Worm (Caenorhabditis elegans) whole organism, L4 larva: Measurements from ENCODE around the gene R02F2.8.

Source experiments
- F10B5.3 ChIP-seq: sonication (generic microtip); optimal IDR thresholded peaks from 2 replicates; lab custom pipeline; 2016; ENCODE audit warnings: mild to moderate bottlenecking, missing genetic modification characterization, missing compliant biosample characterization
- F26F4.8 ChIP-seq: fragments of 200-800 bp; sonication (Bioruptor generic); conservative IDR thresholded peaks from 2 replicates; pipeline ENCODE4 v1.3.6; 2022; ENCODE audit warnings: missing genetic modification characterization, missing compliant biosample characterization
- T26A8.4 ChIP-seq: fragments of 200-800 bp; sonication (Bioruptor generic); IDR thresholded peaks from 2 replicates; pipeline ENCODE4 v1.3.6; 2022; ENCODE audit warnings: missing genetic modification characterization, missing compliant biosample characterization
- aha-1 ChIP-seq: fragments of 150-350 bp; peaks from one replicate; lab custom pipeline; 2014; ENCODE audit warnings: missing biosample characterization, missing genetic modification characterization
- arid-1 ChIP-seq: fragments of 200-800 bp; sonication (Bioruptor generic); conservative IDR thresholded peaks from 2 replicates; pipeline ENCODE4 v1.3.6; 2022; ENCODE audit warnings: missing genetic modification reagents, missing genetic modification characterization, missing compliant biosample characterization
- ceh-82 ChIP-seq: sonication (generic microtip); optimal IDR thresholded peaks from 2 replicates; lab custom pipeline; 2017; ENCODE audit warnings: missing biosample characterization, missing genetic modification characterization
- dpl-1 ChIP-seq: fragments of 150-350 bp; optimal IDR thresholded peaks from 2 replicates; lab custom pipeline; 2014; ENCODE audit warnings: missing biosample characterization, missing genetic modification reagents, missing genetic modification characterization
- dve-1 ChIP-seq: sonication (generic microtip); optimal IDR thresholded peaks from 2 replicates; lab custom pipeline; 2017; ENCODE audit warnings: antibody characterized with exemption, mild to moderate bottlenecking, missing genetic modification characterization, missing compliant biosample characterization; ENCODE audit not compliant: insufficient read depth
- gei-8 ChIP-seq: fragments of 200-800 bp; sonication (Bioruptor generic); optimal IDR thresholded peaks from 2 replicates; lab custom pipeline; 2018; ENCODE audit warnings: mild to moderate bottlenecking, missing genetic modification characterization, missing compliant biosample characterization
- hif-1 ChIP-seq, 2 experiments: sonication (generic microtip); optimal IDR thresholded peaks; 2 replicates each; lab custom pipeline; 2016 to 2017; ENCODE audit warnings: missing compliant biosample characterization in 2 of 2, missing genetic modification characterization in 2 of 2, missing genetic modification reagents in 2 of 2, missing genotype in 2 of 2, mild to moderate bottlenecking in 1 of 2
- hlh-11 ChIP-seq: fragments of 200-800 bp; sonication (Bioruptor generic); optimal IDR thresholded peaks from 2 replicates; lab custom pipeline; 2018; ENCODE audit warnings: mild to moderate bottlenecking, missing genetic modification characterization, missing compliant biosample characterization
- hlh-30 ChIP-seq: sonication (generic microtip); optimal IDR thresholded peaks from 2 replicates; lab custom pipeline; 2017; ENCODE audit warnings: antibody characterized with exemption, mild to moderate bottlenecking, missing genetic modification characterization, missing compliant biosample characterization; ENCODE audit not compliant: insufficient read depth
- hmg-1.1 ChIP-seq: fragments of 200-800 bp; sonication (Bioruptor generic); IDR thresholded peaks from 2 replicates; pipeline ENCODE4 v1.3.6; 2022; ENCODE audit warnings: missing genetic modification reagents, missing genetic modification characterization, missing compliant biosample characterization
- lin-1 ChIP-seq: fragments of 200-800 bp; sonication (Bioruptor generic); IDR thresholded peaks from 2 replicates; pipeline ENCODE4 v1.3.6; 2022; ENCODE audit warnings: missing genetic modification reagents, missing genetic modification characterization, missing compliant biosample characterization
- lin-13 ChIP-seq: fragments of 150-350 bp; optimal IDR thresholded peaks from 2 replicates; lab custom pipeline; 2014; ENCODE audit warnings: missing biosample characterization, missing genetic modification reagents, missing genetic modification characterization
- lin-29 ChIP-seq: fragments of 200-800 bp; sonication (Bioruptor generic); IDR thresholded peaks from 2 replicates; pipeline ENCODE4 v1.3.6; 2022; ENCODE audit warnings: missing genetic modification reagents, missing genetic modification characterization, missing compliant biosample characterization
- madf-9 ChIP-seq: fragments of 200-800 bp; sonication (Bioruptor generic); conservative IDR thresholded peaks from 2 replicates; pipeline ENCODE4 v1.3.6; 2022; ENCODE audit warnings: missing genetic modification reagents, missing genetic modification characterization, missing compliant biosample characterization
- mdl-1 ChIP-seq, 2 experiments: fragments of 150-350 bp in 1 of 2; sonication (generic microtip) in 1 of 2; optimal IDR thresholded peaks; 2 replicates each; lab custom pipeline; 2014 to 2017; ENCODE audit warnings: missing biosample characterization in 2 of 2, missing genetic modification characterization in 2 of 2
- mes-2 ChIP-seq: sonication (generic microtip); optimal IDR thresholded peaks from 2 replicates; lab custom pipeline; 2016; ENCODE audit warnings: missing genotype, mild to moderate bottlenecking, missing genetic modification characterization, missing compliant biosample characterization; ENCODE audit not compliant: poor library complexity, severe bottlenecking
- mxl-3 ChIP-seq: fragments of 200-800 bp; sonication (Bioruptor generic); optimal IDR thresholded peaks from 2 replicates; lab custom pipeline; 2018; ENCODE audit warnings: mild to moderate bottlenecking, missing genetic modification characterization, missing compliant biosample characterization
- nhr-28 ChIP-seq: fragments of 150-350 bp; optimal IDR thresholded peaks from 2 replicates; lab custom pipeline; 2014; ENCODE audit warnings: missing biosample characterization, missing genetic modification characterization
- nhr-42 ChIP-seq: fragments of 200-800 bp; sonication (Bioruptor generic); IDR thresholded peaks from 2 replicates; pipeline ENCODE4 v1.3.6; 2022; ENCODE audit warnings: missing genetic modification characterization, missing compliant biosample characterization
- nhr-48 ChIP-seq: sonication (generic microtip); optimal IDR thresholded peaks from 2 replicates; lab custom pipeline; 2016; ENCODE audit warnings: mild to moderate bottlenecking, missing genetic modification characterization, missing compliant biosample characterization
- nhr-6 ChIP-seq: fragments of 150-350 bp; optimal IDR thresholded peaks from 2 replicates; lab custom pipeline; 2014; ENCODE audit warnings: missing biosample characterization, missing genetic modification characterization
- pha-4 ChIP-seq, 2 experiments: fragments of 150-350 bp in 1 of 2; fragments of 200-800 bp in 1 of 2; sonication (Bioruptor generic) in 1 of 2; IDR thresholded peaks in 1 of 2; optimal IDR thresholded peaks in 1 of 2; 2 replicates each; pipeline versions ENCODE4 v1.3.6 to Lab custom; 2014 to 2022; ENCODE audit warnings: missing genetic modification characterization in 2 of 2, missing genetic modification reagents in 2 of 2, missing biosample characterization in 1 of 2, missing compliant biosample characterization in 1 of 2
- rbr-2 ChIP-seq: sonication (generic microtip); optimal IDR thresholded peaks from 2 replicates; lab custom pipeline; 2016; ENCODE audit warnings: missing genotype, missing genetic modification characterization, missing compliant biosample characterization
- set-16 ChIP-seq: fragments of 200-800 bp; sonication (Bioruptor generic); IDR thresholded peaks from 2 replicates; pipeline ENCODE4 v1.3.6; 2022; ENCODE audit warnings: missing genetic modification reagents, missing genetic modification characterization, missing compliant biosample characterization
- skn-1 ChIP-seq: fragments of 150-350 bp; optimal IDR thresholded peaks from 2 replicates; lab custom pipeline; 2014; ENCODE audit warnings: missing biosample characterization, missing genetic modification characterization
- tag-97 ChIP-seq: fragments of 200-800 bp; sonication (Bioruptor generic); IDR thresholded peaks from 2 replicates; pipeline ENCODE4 v1.3.6; 2022; ENCODE audit warnings: missing genetic modification characterization, missing compliant biosample characterization
- ztf-11 ChIP-seq: fragments of 150-350 bp; optimal IDR thresholded peaks from 2 replicates; lab custom pipeline; 2014; ENCODE audit warnings: missing biosample characterization, missing genetic modification characterization
- ztf-7 ChIP-seq: fragments of 150-350 bp; optimal IDR thresholded peaks from 2 replicates; lab custom pipeline; 2014; ENCODE audit warnings: missing biosample characterization, missing genetic modification characterization

Gene R02F2.8

ce11 chrIII:5478824-5479368, 16.2 kb downstream of the R02F2.8 start, which contains the start of the genes R02F2.6 and R02F2.5:
Gene R02F2.6, minus strand, starts transcription at chrIII:5478924.
Gene R02F2.5, plus strand, starts transcription at chrIII:5479318.
- peak; percentile 48; the same call in 1 of the 2 replicates for TF ChIP-seq set-16
- no peak for TF ChIP-seq ztf-11 (tag; lab: Kevin White, UChicago)
- peak; percentile 83 for TF ChIP-seq aha-1

DNA sequence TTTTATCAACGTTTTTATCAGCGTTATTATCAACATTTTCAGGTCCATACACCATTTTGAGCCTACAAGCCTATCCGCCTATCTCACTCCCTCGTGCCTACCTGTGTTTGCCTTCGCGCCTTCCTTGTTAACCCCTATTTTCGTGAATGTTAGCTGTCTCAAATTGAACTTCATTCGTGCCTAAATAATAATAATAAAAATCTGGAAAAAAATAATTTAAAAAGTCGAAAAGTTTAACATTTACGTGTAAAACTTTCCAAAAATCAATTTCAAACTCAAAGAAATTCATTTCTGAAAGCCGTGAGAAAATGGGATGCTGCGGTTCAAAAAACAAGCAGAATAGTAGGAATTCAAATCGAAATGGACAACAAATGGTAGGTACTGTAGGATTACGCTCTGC, 17.1 kb downstream of the R02F2.8 start, which contains the start of gene R02F2.10:
TSS of gene R02F2.10 (plus strand) at position 301 of the 400 bp plus-strand sequence.
- TF ChIP-seq aha-1 (peak; percentile 48), tag-97 (GFP tag; lab: Robert Waterston, UW) (no peak), gei-8 (GFP tag; lab: Kevin White, UChicago) (no peak), skn-1 (no peak), mes-2 (no peak), ztf-7 (tag; lab: Kevin White, UChicago) (no peak)

DNA sequence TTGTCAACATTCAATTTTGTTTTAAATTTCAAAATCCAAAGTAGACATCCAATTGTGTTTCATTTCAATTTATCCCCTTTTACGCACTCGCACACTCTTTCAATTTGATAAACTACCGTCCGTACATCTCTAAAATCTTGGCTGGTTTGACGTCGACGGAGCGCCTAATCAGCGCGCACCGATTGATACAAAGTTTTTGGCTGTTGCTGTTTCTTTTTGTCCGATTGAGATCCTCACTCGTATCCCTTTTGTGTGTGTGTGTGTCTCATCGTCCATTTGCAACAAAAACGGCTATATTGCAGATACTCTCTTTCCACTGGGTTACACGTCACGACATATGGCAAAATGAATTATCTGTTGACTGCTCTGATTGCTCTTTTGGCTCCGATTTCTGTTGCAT, 20.9 kb downstream of the R02F2.8 start, which contains the start of gene lon-1:
TSS of gene lon-1 (plus strand) at position 301 of the 400 bp plus-strand sequence.
- TF ChIP-seq mxl-3 (GFP tag; lab: Kevin White, UChicago) (peak; percentile 16), nhr-42 (GFP tag; lab: Robert Waterston, UW) (no peak)

DNA sequence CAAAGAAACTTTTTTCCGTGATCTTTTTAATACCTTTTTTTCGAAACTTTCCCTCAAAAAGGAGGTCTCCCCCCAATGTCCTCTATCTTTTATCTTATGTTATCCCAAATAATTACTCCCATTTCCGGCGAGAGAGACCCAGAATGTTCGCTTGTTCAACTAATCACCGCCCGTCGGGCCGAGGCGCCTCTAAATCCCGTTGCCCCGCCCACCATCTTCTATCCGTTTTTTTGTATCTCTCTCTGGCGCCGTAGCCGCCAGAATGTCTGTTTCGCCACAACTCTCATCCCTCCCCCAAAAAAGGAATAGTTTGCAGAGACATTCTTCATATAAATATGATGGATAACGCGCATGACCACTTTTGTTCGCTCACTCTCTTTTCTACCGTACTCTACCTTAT, 22.4 kb downstream of the R02F2.8 start:
- TF ChIP-seq hlh-11 (tag; lab: Kevin White, UChicago) (peak; percentile 72), lin-1 (0 out of 2 replicates have a peak, but pooled peaks have one; percentile 51), hif-1 (tag; optimal IDR thresholded peaks at IDR 0.05; lab: Kevin White, UChicago) (no peak), pha-4 (GFP tag; IDR thresholded peaks at IDR 0.05; lab: Robert Waterston, UW) (no peak), pha-4 (tag; optimal IDR thresholded peaks at IDR 0.05; lab: Kevin White, UChicago) (no peak), aha-1 (peak; percentile 38), dve-1 (tag; lab: Kevin White, UChicago) (no peak), nhr-48 (peak; percentile 74), T26A8.4 (0 out of 2 replicates have a peak, but pooled peaks have one; percentile 48), mxl-3 (GFP tag; lab: Kevin White, UChicago) (peak; percentile 58), mdl-1 (tag; optimal IDR thresholded peaks at IDR 0.05; lab: Kevin White, UChicago) (peak in 1 of 2 experiments; percentile 74), nhr-28 (tag; lab: Kevin White, UChicago) (peak; percentile 42), dpl-1 (GFP tag; lab: Kevin White, UChicago) (peak; percentile 9), ceh-82 (tag; lab: Kevin White, UChicago) (no peak), arid-1 (GFP tag; lab: Robert Waterston, UW) (no peak)

DNA sequence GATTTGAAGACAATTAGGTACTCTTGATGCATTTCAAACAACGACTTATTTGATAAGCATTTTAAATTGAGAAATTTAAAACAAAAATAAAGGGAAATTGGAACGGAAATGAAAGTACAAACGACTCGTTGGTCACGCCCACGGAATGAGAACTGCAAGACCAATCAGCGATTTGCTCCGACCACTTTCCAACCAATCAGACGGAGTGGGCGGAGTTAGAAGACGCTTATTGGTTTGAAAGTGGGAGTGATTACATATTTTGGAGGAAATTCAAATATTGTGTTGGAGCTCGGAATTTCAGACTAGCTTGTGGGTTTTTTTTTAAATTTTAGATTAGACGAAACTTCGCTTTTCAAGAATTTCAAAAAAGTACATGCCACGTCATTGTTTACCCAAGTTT, 26.0 kb downstream of the R02F2.8 start:
- TF ChIP-seq set-16 (no peak), rbr-2 (no peak), lin-13 (GFP tag; lab: Kevin White, UChicago) (no peak), aha-1 (no peak), hlh-30 (tag; lab: Kevin White, UChicago) (no peak), nhr-6 (no peak), madf-9 (no peak), F10B5.3 (tag; lab: Kevin White, UChicago) (no peak), F26F4.8 (GFP tag; lab: Robert Waterston, UW) (no peak), lin-29 (no peak), dpl-1 (GFP tag; lab: Kevin White, UChicago) (no peak), hmg-1.1 (GFP tag; lab: Robert Waterston, UW) (no peak)
